Fruit fly (Drosophila melanogaster): Measurements from ENCODE around the gene CG31106.

CG31106 gene

DNA sequence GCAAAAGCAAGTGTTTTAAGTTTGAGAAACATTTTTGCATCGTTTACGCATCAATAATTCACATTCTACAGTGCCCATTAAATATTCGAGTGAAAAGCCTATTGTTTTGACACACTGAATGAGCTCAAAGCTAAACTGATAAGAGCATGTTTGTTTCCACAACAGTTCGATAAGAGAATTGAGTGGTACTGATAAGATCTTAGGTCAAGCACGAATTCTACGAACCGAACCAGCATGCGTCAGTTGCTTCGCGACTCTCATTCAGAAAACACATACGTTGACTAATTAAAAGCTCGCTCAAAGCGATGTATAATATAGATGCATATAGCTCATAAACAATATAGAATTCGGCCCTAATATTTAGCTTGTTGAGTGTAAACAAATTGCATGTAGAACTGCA, 6.9 kb upstream of the CG31106 start (continued):
- TF ChIP-seq CG1832 (GFP tag; optimal IDR thresholded peaks at IDR 0.05) (no peak), zfh1 (GFP tag; IDR thresholded peaks at IDR 0.05) (no peak), Ada2b (GFP tag; IDR thresholded peaks at IDR 0.05) (no peak), Oaz (GFP tag; IDR thresholded peaks at IDR 0.05) (no peak), CG10462 (GFP tag; optimal IDR thresholded peaks at IDR 0.05) (no peak), CG11398 (GFP tag; optimal IDR thresholded peaks at IDR 0.05) (no peak), Nf-YC (tag; optimal IDR thresholded peaks at IDR 0.05) (no peak), CG6854 (GFP tag; optimal IDR thresholded peaks at IDR 0.05) (no peak), sug (tag; optimal IDR thresholded peaks at IDR 0.05) (peak; percentile 31), CG13894 (tag; optimal IDR thresholded peaks at IDR 0.05) (no peak), caup (GFP tag; optimal IDR thresholded peaks at IDR 0.05; ENCODE audit: severe bottlenecking) (no peak), chinmo (GFP tag; IDR thresholded peaks at IDR 0.05; ENCODE audit: partially characterized antibody) (0 out of 4 replicates have a peak, but pooled peaks have one; percentile 42), sima (GFP tag; optimal IDR thresholded peaks at IDR 0.05) (no peak), ind (GFP tag; optimal IDR thresholded peaks at IDR 0.05) (no peak), CG34376 (GFP tag; optimal IDR thresholded peaks at IDR 0.05) (peak; percentile 18), tup (GFP tag; optimal IDR thresholded peaks at IDR 0.05) (no peak), CG4424 (GFP tag; optimal IDR thresholded peaks at IDR 0.05) (no peak), CG8765 (GFP tag; IDR thresholded peaks at IDR 0.05) (no peak), CG17359 (tag; optimal IDR thresholded peaks at IDR 0.05) (no peak), CG15011 (GFP tag; optimal IDR thresholded peaks at IDR 0.05) (no peak), Camta (GFP tag; optimal IDR thresholded peaks at IDR 0.05) (no peak), CG15696 (tag; optimal IDR thresholded peaks at IDR 0.05) (no peak), mld (GFP tag; IDR thresholded peaks at IDR 0.05; ENCODE audit: partially characterized antibody) (no peak), CG11504 (tag; optimal IDR thresholded peaks at IDR 0.05) (no peak), CrebB (tag; optimal IDR thresholded peaks at IDR 0.05) (no peak), CG14860 (GFP tag; IDR thresholded peaks at IDR 0.05; ENCODE audit: partially characterized antibody) (no peak), CG13775 (GFP tag; optimal IDR thresholded peaks at IDR 0.05) (no peak), Sry-δ (GFP tag; optimal IDR thresholded peaks at IDR 0.05) (no peak), Hr78 (GFP tag; optimal IDR thresholded peaks at IDR 0.05) (peak in 1 of 2 experiments; percentile 80), wor (GFP tag; IDR thresholded peaks at IDR 0.05) (no peak), Side (GFP tag; optimal IDR thresholded peaks at IDR 0.05) (no peak), CG17612 (GFP tag; IDR thresholded peaks at IDR 0.05) (no peak), unpg (GFP tag; optimal IDR thresholded peaks at IDR 0.05) (no peak), Oli (tag; optimal IDR thresholded peaks at IDR 0.05) (no peak), kah (GFP tag; optimal IDR thresholded peaks at IDR 0.05) (no peak), CG5953 (GFP tag; IDR thresholded peaks at IDR 0.05) (no peak), stc (GFP tag; IDR thresholded peaks at IDR 0.05) (no peak), crp (GFP tag; optimal IDR thresholded peaks at IDR 0.05) (no peak), Deaf1 (tag; optimal IDR thresholded peaks at IDR 0.05) (peak; percentile 81), ham (GFP tag; IDR thresholded peaks at IDR 0.05) (no peak), eve (GFP tag; optimal IDR thresholded peaks at IDR 0.05) (peak in 1 of 2 experiments; percentile 43), rib (GFP tag; IDR thresholded peaks at IDR 0.05) (no peak), unc-4 (GFP tag; IDR thresholded peaks at IDR 0.05; ENCODE audit: partially characterized antibody) (no peak), CG4730 (GFP tag; IDR thresholded peaks at IDR 0.05) (no peak), Hey (tag; optimal IDR thresholded peaks at IDR 0.05) (no peak), mirr (GFP tag; optimal IDR thresholded peaks at IDR 0.05) (peak; percentile 24)

Measured in whole organism, embryonic.